Worm (Caenorhabditis elegans): ENCODE results near the gene K06A9.1.

- TF ChIP-seq ama-1 (optimal IDR thresholded peaks at IDR 0.05) (no peak), ceh-13 (GFP tag; optimal IDR thresholded peaks at IDR 0.05) (no peak), tbx-37 (GFP tag; conservative IDR thresholded peaks at IDR 0.05) (no peak), hnd-1 (tag; optimal IDR thresholded peaks at IDR 0.05) (no peak), tra-4 (tag; optimal IDR thresholded peaks at IDR 0.05) (no peak), sea-1 (GFP tag; conservative IDR thresholded peaks at IDR 0.05) (no peak), aly-1 (tag; optimal IDR thresholded peaks at IDR 0.05) (no peak), B0310.2 (tag; optimal IDR thresholded peaks at IDR 0.05) (no peak), pes-1 (GFP tag; IDR thresholded peaks at IDR 0.05) (no peak), flt-1 (GFP tag; IDR thresholded peaks at IDR 0.05) (no peak), ceh-36 (tag; optimal IDR thresholded peaks at IDR 0.05) (no peak)
Observed at ce11 chrX:1512307-1512706, 35.0 kb upstream of the K06A9.1 start.
